Fruit fly (Drosophila melanogaster): ENCODE measurements around the gene by.

by gene

dm6 chr3R:9527907-9528842 is 4.6 kb downstream of the by start (continued):
- TF ChIP-seq Ets65A (GFP tag) (peak; percentile 98), CG8359 (GFP tag; optimal IDR thresholded peaks at IDR 0.05; ENCODE audit: borderline replicate concordance) (peak; percentile 58), CG7357 (GFP tag; IDR thresholded peaks at IDR 0.05) (peak; percentile 73; the same call in 2 of the 3 replicates), jumu (GFP tag; optimal IDR thresholded peaks at IDR 0.05) (peak; percentile 90), CG5180 (GFP tag; optimal IDR thresholded peaks at IDR 0.05) (peak; percentile 52), pho (GFP tag; optimal IDR thresholded peaks at IDR 0.05) (peak; percentile 87), CG13624 (GFP tag; optimal IDR thresholded peaks at IDR 0.05) (peak; percentile 95), CG15011 (GFP tag; optimal IDR thresholded peaks at IDR 0.05) (peak; percentile 85), CG8281 (tag; optimal IDR thresholded peaks at IDR 0.05) (peak; percentile 62), nerfin-1 (tag; optimal IDR thresholded peaks at IDR 0.05) (no peak), CG11398 (GFP tag; optimal IDR thresholded peaks at IDR 0.05) (peak; percentile 67), bab2 (GFP tag; optimal IDR thresholded peaks at IDR 0.05) (peak; percentile 91), h (optimal IDR thresholded peaks at IDR 0.05) (no peak), CG6272 (GFP tag; IDR thresholded peaks at IDR 0.05) (peak; percentile 88), seq (GFP tag; IDR thresholded peaks at IDR 0.05) (peak; percentile 72), Dp (GFP tag; optimal IDR thresholded peaks at IDR 0.05) (no peak), fu2 (GFP tag; optimal IDR thresholded peaks at IDR 0.05) (peak; percentile 78), HmgD (GFP tag; optimal IDR thresholded peaks at IDR 0.05) (peak; percentile 91), CG16863 (GFP tag; optimal IDR thresholded peaks at IDR 0.05) (peak; percentile 72), fd102C (GFP tag; optimal IDR thresholded peaks at IDR 0.05) (no peak), row (GFP tag; IDR thresholded peaks at IDR 0.05) (peak; percentile 84), CG6254 (GFP tag; optimal IDR thresholded peaks at IDR 0.05) (peak; percentile 65), Ssrp (tag; optimal IDR thresholded peaks at IDR 0.05) (peak; percentile 42), CG8089 (GFP tag; optimal IDR thresholded peaks at IDR 0.05) (peak; percentile 30), HLH54F (GFP tag; optimal IDR thresholded peaks at IDR 0.05) (peak; percentile 81), BEAF-32 (GFP tag; optimal IDR thresholded peaks at IDR 0.05) (no peak), kay (GFP tag; optimal IDR thresholded peaks at IDR 0.05) (peak; percentile 86), CG14050 (GFP tag; IDR thresholded peaks at IDR 0.05) (peak; percentile 56), B-H2 (GFP tag; optimal IDR thresholded peaks at IDR 0.05) (peak; percentile 53), H15 (GFP tag; IDR thresholded peaks at IDR 0.05) (peak; percentile 86), CG33557 (GFP tag; optimal IDR thresholded peaks at IDR 0.05) (no peak), crp (GFP tag; optimal IDR thresholded peaks at IDR 0.05) (peak in 1 of 2 experiments; percentile 33), CG10565 (GFP tag; optimal IDR thresholded peaks at IDR 0.05) (peak; percentile 58), nerfin-2 (GFP tag; IDR thresholded peaks at IDR 0.05; ENCODE audit: partially characterized antibody) (0 out of 2 replicates have a peak, but pooled peaks have one; percentile 28), tio (GFP tag; optimal IDR thresholded peaks at IDR 0.05) (peak; percentile 75), CG2202 (tag; optimal IDR thresholded peaks at IDR 0.05) (peak; percentile 16), CG12236 (GFP tag; optimal IDR thresholded peaks at IDR 0.05) (peak; percentile 7), CG4730 (GFP tag; IDR thresholded peaks at IDR 0.05) (peak; percentile 81), Vsx1 (GFP tag; optimal IDR thresholded peaks at IDR 0.05) (no peak), CG4404 (GFP tag; IDR thresholded peaks at IDR 0.05) (peak; percentile 70), CG8765 (GFP tag; IDR thresholded peaks at IDR 0.05) (peak; percentile 64; the same call in 1 of the 2 replicates), BtbVII (GFP tag; optimal IDR thresholded peaks at IDR 0.05) (peak; percentile 92), prd (optimal IDR thresholded peaks at IDR 0.05) (no peak), prd (GFP tag; IDR thresholded peaks at IDR 0.05) (peak; percentile 92), CG7786 (GFP tag; optimal IDR thresholded peaks at IDR 0.05) (peak; percentile 87), CG10267 (tag; optimal IDR thresholded peaks at IDR 0.05) (peak; percentile 64), CG12769 (tag; optimal IDR thresholded peaks at IDR 0.05) (peak; percentile 94), CG6791 (GFP tag; IDR thresholded peaks at IDR 0.05; ENCODE audit: partially characterized antibody) (no peak)
